Worm (Caenorhabditis elegans): Measurements from ENCODE around the gene F09E10.1.

- TF ChIP-seq unc-62 (GFP tag; optimal IDR thresholded peaks at IDR 0.05) (no peak), lsy-12 (tag; optimal IDR thresholded peaks at IDR 0.05) (no peak), fos-1 (tag; optimal IDR thresholded peaks at IDR 0.05) (no peak), fkh-2 (tag; optimal IDR thresholded peaks at IDR 0.05) (no peak), unc-39 (tag; optimal IDR thresholded peaks at IDR 0.05) (no peak), pqm-1 (tag; optimal IDR thresholded peaks at IDR 0.05) (no peak), pha-4 (tag; optimal IDR thresholded peaks at IDR 0.05) (no peak), skn-1 (tag; optimal IDR thresholded peaks at IDR 0.05) (no peak), ztf-11 (tag; optimal IDR thresholded peaks at IDR 0.05) (no peak), R02D3.7 (tag; optimal IDR thresholded peaks at IDR 0.05) (no peak), nhr-76 (tag; optimal IDR thresholded peaks at IDR 0.05) (no peak), ama-1 (optimal IDR thresholded peaks at IDR 0.05) (no peak)
These were observed at the start of gene F09E10.1 for ce11 chrX:1502490-1502889.

Measured in whole organism, L3 larva.